Fruit fly (Drosophila melanogaster) whole organism, embryonic: ENCODE results near the gene CG31525.

Experiments
- CG10267 ChIP-seq: fragments of 200-800 bp; sonication (Bioruptor generic); optimal IDR thresholded peaks from 2 replicates; lab custom pipeline; 2018; ENCODE audit warnings: missing biosample characterization, mild to moderate bottlenecking, missing genetic modification characterization, moderate library complexity
- CG12104 ChIP-seq: fragments of 200-800 bp; sonication (Bioruptor generic); optimal IDR thresholded peaks from 3 replicates; lab custom pipeline; 2016; ENCODE audit warnings: missing biosample characterization, missing genetic modification characterization
- CG12769 ChIP-seq: fragments of 200-800 bp; sonication (Bioruptor generic); optimal IDR thresholded peaks from 2 replicates; lab custom pipeline; 2019; ENCODE audit warnings: missing biosample characterization, mild to moderate bottlenecking, missing genetic modification characterization, moderate library complexity
- CG14014 ChIP-seq: fragments of 200-800 bp; sonication (Bioruptor generic); IDR thresholded peaks from 2 replicates; pipeline ENCODE4 v1.3.6; 2022; ENCODE audit warnings: missing biosample characterization, missing genetic modification characterization
- CG14050 ChIP-seq: fragments of 200-800 bp; sonication (Bioruptor generic); IDR thresholded peaks from 3 replicates; pipeline ENCODE4 v1.3.6; 2022; ENCODE audit warnings: missing biosample characterization, missing genetic modification characterization
- CG15269 ChIP-seq: fragments of 200-800 bp; sonication (Bioruptor generic); optimal IDR thresholded peaks from 2 replicates; lab custom pipeline; 2018; ENCODE audit warnings: missing biosample characterization, mild to moderate bottlenecking, missing genetic modification characterization, moderate library complexity
- CG15514 ChIP-seq: fragments of 200-800 bp; sonication (Bioruptor generic); optimal IDR thresholded peaks from 3 replicates; lab custom pipeline; 2017; ENCODE audit warnings: missing biosample characterization, missing genetic modification characterization, mild to moderate bottlenecking, moderate library complexity, missing genetic modification reagents
- CG16813 ChIP-seq: fragments of 200-800 bp; sonication (Bioruptor generic); IDR thresholded peaks from 3 replicates; pipeline ENCODE4 v1.3.6; 2022; ENCODE audit warnings: missing biosample characterization, missing genetic modification characterization; ENCODE audit not compliant: partially characterized antibody
- CG17361 ChIP-seq: fragments of 200-800 bp; sonication (Bioruptor generic); IDR thresholded peaks from 3 replicates; pipeline ENCODE4 v1.3.6; 2022; ENCODE audit warnings: missing biosample characterization, missing genetic modification characterization
- CG2129 ChIP-seq: fragments of 200-800 bp; sonication (Bioruptor generic); IDR thresholded peaks from 2 replicates; pipeline ENCODE4 v1.3.6; 2022; ENCODE audit warnings: missing biosample characterization, missing genetic modification characterization; ENCODE audit not compliant: partially characterized antibody
- CG32767 ChIP-seq: fragments of 200-800 bp; sonication (Bioruptor generic); IDR thresholded peaks from 2 replicates; pipeline ENCODE4 v1.3.6; 2022; ENCODE audit warnings: missing biosample characterization, missing genetic modification characterization
- CG34422 ChIP-seq: fragments of 200-800 bp; sonication (Bioruptor generic); IDR thresholded peaks from 3 replicates; pipeline ENCODE4 v1.3.6; 2022; ENCODE audit warnings: missing biosample characterization, missing genetic modification characterization
- CG3838 ChIP-seq: fragments of 200-800 bp; sonication (Bioruptor generic); optimal IDR thresholded peaks from 3 replicates; lab custom pipeline; 2016; ENCODE audit warnings: missing biosample characterization, missing genetic modification characterization
- CG3847 ChIP-seq: fragments of 200-800 bp; sonication (Bioruptor generic); IDR thresholded peaks from 2 replicates; pipeline ENCODE4 v1.3.6; 2022; ENCODE audit warnings: missing biosample characterization, missing genetic modification characterization
- CG6654 ChIP-seq: fragments of 200-800 bp; sonication (Bioruptor generic); optimal IDR thresholded peaks from 2 replicates; lab custom pipeline; 2017; ENCODE audit warnings: missing biosample characterization, mild to moderate bottlenecking, missing genetic modification characterization
- CG6791 ChIP-seq: fragments of 200-800 bp; sonication (Bioruptor generic); IDR thresholded peaks from 3 replicates; pipeline ENCODE4 v1.3.6; 2022; ENCODE audit warnings: missing biosample characterization, missing genetic modification characterization; ENCODE audit not compliant: partially characterized antibody
- CG7963 ChIP-seq: fragments of 200-800 bp; sonication (Bioruptor generic); IDR thresholded peaks from 3 replicates; pipeline ENCODE4 v1.3.6; 2022; ENCODE audit warnings: missing biosample characterization, missing genetic modification characterization; ENCODE audit not compliant: partially characterized antibody
- CG8290 ChIP-seq, 3 experiments: fragments of 200-800 bp; sonication (Bioruptor generic); optimal IDR thresholded peaks; 2 replicates each; lab custom pipeline; 2016 to 2019; ENCODE audit warnings: missing biosample characterization in 3 of 3, missing genetic modification characterization in 3 of 3, mild to moderate bottlenecking in 2 of 3, moderate library complexity in 1 of 3
- CG9609 ChIP-seq: fragments of 200-800 bp; sonication (Bioruptor generic); optimal IDR thresholded peaks from 3 replicates; lab custom pipeline; 2016; ENCODE audit warnings: missing biosample characterization, missing genetic modification characterization
- Chrac-16 ChIP-seq: fragments of 200-800 bp; sonication (Bioruptor generic); optimal IDR thresholded peaks from 3 replicates; lab custom pipeline; 2016; ENCODE audit warnings: missing biosample characterization, missing genetic modification characterization
- Deaf1 ChIP-seq: fragments of 200-800 bp; optimal IDR thresholded peaks from 3 replicates; lab custom pipeline; 2019; ENCODE audit warnings: missing biosample characterization, mild to moderate bottlenecking, missing genetic modification characterization, moderate library complexity
- Doc3 ChIP-seq: fragments of 200-800 bp; sonication (Bioruptor generic); IDR thresholded peaks from 3 replicates; pipeline ENCODE4 v1.3.6; 2022; ENCODE audit warnings: missing biosample characterization, missing genetic modification characterization; ENCODE audit not compliant: partially characterized antibody
- H2.0 ChIP-seq: fragments of 200-800 bp; sonication (Bioruptor generic); IDR thresholded peaks from 2 replicates; pipeline ENCODE4 v1.3.6; 2022; ENCODE audit warnings: missing biosample characterization, missing genetic modification characterization
- Hand ChIP-seq: fragments of 200-800 bp; sonication (Bioruptor generic); optimal IDR thresholded peaks from 2 replicates; lab custom pipeline; 2017; ENCODE audit warnings: mild to moderate bottlenecking, missing biosample characterization, missing genetic modification reagents, missing genetic modification characterization
- Hsf ChIP-seq: fragments of 200-800 bp; sonication (Bioruptor generic); optimal IDR thresholded peaks from 3 replicates; lab custom pipeline; 2016; ENCODE audit warnings: missing biosample characterization, missing genetic modification characterization
- Med ChIP-seq: fragments of 200-800 bp; sonication (Bioruptor generic); peaks from one replicate; lab custom pipeline; 2016; ENCODE audit warnings: missing biosample characterization, missing genetic modification characterization, mild to moderate bottlenecking, inconsistent platforms, moderate library complexity
- Myb ChIP-seq: fragments of 200-800 bp; sonication (Bioruptor generic); optimal IDR thresholded peaks from 2 replicates; lab custom pipeline; 2016; ENCODE audit warnings: missing biosample characterization, missing genetic modification characterization
- NFAT ChIP-seq: fragments of 200-800 bp; sonication (Bioruptor generic); IDR thresholded peaks from 2 replicates; pipeline ENCODE4 v1.3.6; 2022; ENCODE audit warnings: missing biosample characterization, missing genetic modification characterization
- Sin3A ChIP-seq: fragments of >200 bp; optimal IDR thresholded peaks from 2 replicates; lab custom pipeline; 2018
- Trl ChIP-seq, 3 experiments: fragments of >200 bp in 2 of 3; fragments of 200-800 bp in 1 of 3; sonication (Bioruptor generic) in 1 of 3; optimal IDR thresholded peaks; 2 replicates in 1 of 3; 3 replicates in 2 of 3; lab custom pipeline; 2016 to 2017; ENCODE audit warnings: missing biosample characterization in 1 of 3, missing genetic modification characterization in 1 of 3
- amos ChIP-seq: fragments of 200-800 bp; sonication (Bioruptor generic); IDR thresholded peaks from 2 replicates; pipeline ENCODE4 v1.3.6; 2022; ENCODE audit warnings: missing biosample characterization, missing genetic modification characterization; ENCODE audit not compliant: partially characterized antibody
- bbx ChIP-seq: fragments of 200-800 bp; sonication (Bioruptor generic); IDR thresholded peaks from 2 replicates; pipeline ENCODE4 v1.3.6; 2022; ENCODE audit warnings: missing biosample characterization, missing genetic modification characterization; ENCODE audit not compliant: partially characterized antibody
- cas ChIP-seq: fragments of 200-800 bp; sonication (Bioruptor generic); IDR thresholded peaks from 2 replicates; pipeline ENCODE4 v1.3.6; 2022; ENCODE audit warnings: missing biosample characterization, missing genetic modification characterization
- cg ChIP-seq: fragments of 200-800 bp; sonication (Bioruptor generic); optimal IDR thresholded peaks from 3 replicates; lab custom pipeline; 2019; ENCODE audit warnings: missing biosample characterization, mild to moderate bottlenecking, missing genetic modification characterization, moderate library complexity
- ci ChIP-seq: fragments of 200-800 bp; sonication (Bioruptor generic); IDR thresholded peaks from 3 replicates; pipeline ENCODE4 v1.3.6; 2022; ENCODE audit warnings: missing biosample characterization, missing genetic modification characterization
- danr ChIP-seq: fragments of 200-800 bp; sonication (Bioruptor generic); IDR thresholded peaks from 2 replicates; pipeline ENCODE4 v1.3.6; 2022; ENCODE audit warnings: missing biosample characterization, missing genetic modification characterization
- ewg ChIP-seq: fragments of 200-800 bp; sonication (Bioruptor generic); optimal IDR thresholded peaks from 3 replicates; lab custom pipeline; 2017; ENCODE audit warnings: mild to moderate bottlenecking, missing biosample characterization, missing genetic modification reagents, missing genetic modification characterization
- hkb ChIP-seq, 2 experiments: fragments of 200-800 bp in 1 of 2; fragments of >200 bp in 1 of 2; sonication (Bioruptor generic) in 1 of 2; IDR thresholded peaks in 1 of 2; optimal IDR thresholded peaks in 1 of 2; 2 replicates each; pipeline versions ENCODE4 v1.3.6 to Lab custom; 2017 to 2022; ENCODE audit warnings: missing biosample characterization in 1 of 2, missing genetic modification characterization in 1 of 2
- mld ChIP-seq: fragments of 200-800 bp; sonication (Bioruptor generic); IDR thresholded peaks from 3 replicates; pipeline ENCODE4 v1.3.6; 2022; ENCODE audit warnings: missing biosample characterization, missing genetic modification characterization; ENCODE audit not compliant: partially characterized antibody
- odd ChIP-seq: fragments of 200-800 bp; sonication (Bioruptor generic); optimal IDR thresholded peaks from 2 replicates; lab custom pipeline; 2017; ENCODE audit warnings: missing biosample characterization, mild to moderate bottlenecking, missing genetic modification characterization
- phol ChIP-seq: fragments of 200-800 bp; sonication (Bioruptor generic); optimal IDR thresholded peaks from 3 replicates; lab custom pipeline; 2018; ENCODE audit warnings: missing biosample characterization, mild to moderate bottlenecking, missing genetic modification characterization, moderate library complexity
- pzg ChIP-seq: fragments of 200-800 bp; sonication (Bioruptor generic); optimal IDR thresholded peaks from 3 replicates; lab custom pipeline; 2018; ENCODE audit warnings: missing biosample characterization, mild to moderate bottlenecking, missing genetic modification characterization, moderate library complexity
- salm ChIP-seq: fragments of 200-800 bp; sonication (Bioruptor generic); optimal IDR thresholded peaks from 2 replicates; lab custom pipeline; 2018; ENCODE audit warnings: missing biosample characterization, mild to moderate bottlenecking, missing genetic modification characterization
- sna ChIP-seq: fragments of 200-800 bp; sonication (Bioruptor generic); IDR thresholded peaks from 2 replicates; pipeline ENCODE4 v1.3.6; 2022; ENCODE audit warnings: missing biosample characterization, missing genetic modification characterization; ENCODE audit not compliant: partially characterized antibody
- tin ChIP-seq: fragments of 200-800 bp; sonication (Bioruptor generic); optimal IDR thresholded peaks from 3 replicates; lab custom pipeline; 2016; ENCODE audit warnings: missing biosample characterization, missing genetic modification characterization
- toy ChIP-seq: fragments of 200-800 bp; sonication (Bioruptor generic); IDR thresholded peaks from 2 replicates; pipeline ENCODE4 v1.3.6; 2022; ENCODE audit warnings: missing biosample characterization, missing genetic modification characterization
- twi ChIP-seq: fragments of 200-800 bp; optimal IDR thresholded peaks from 2 replicates; lab custom pipeline; 2019; ENCODE audit warnings: missing biosample characterization, mild to moderate bottlenecking, missing genetic modification characterization, moderate library complexity
- vvl ChIP-seq: fragments of 200-800 bp; sonication (Bioruptor generic); IDR thresholded peaks from 2 replicates; pipeline ENCODE4 v1.3.6; 2022; ENCODE audit warnings: missing biosample characterization, missing genetic modification characterization

CG31525 gene

DNA sequence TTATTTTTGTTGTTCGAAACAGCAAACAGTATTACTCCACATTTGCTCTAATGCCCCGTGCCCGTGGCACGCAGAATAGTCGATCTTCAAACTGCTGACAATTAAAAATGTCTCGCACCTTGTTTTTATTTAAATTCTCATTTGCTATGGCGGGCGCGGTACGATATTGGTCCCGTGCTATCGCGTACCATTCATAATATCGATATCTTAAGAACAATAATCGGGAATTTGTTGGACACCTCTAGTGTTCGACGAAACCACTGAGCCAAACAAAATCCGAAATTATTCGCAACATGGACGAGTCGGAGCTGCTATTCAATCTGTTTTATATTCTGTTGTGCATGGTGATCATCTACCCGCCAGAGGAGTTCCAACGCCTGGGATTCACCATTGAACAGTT is 36.7 kb upstream of the CG31525 start, which contains the start of gene CG14646 (continued):
- TF ChIP-seq Hsf (GFP tag; lab: Kevin White, UChicago) (no peak), CG7963 (GFP tag; lab: Robert Waterston, UW) (peak; percentile 66), CG17361 (GFP tag; lab: Robert Waterston, UW) (no peak), CG10267 (tag; lab: Kevin White, UChicago) (peak; percentile 20), amos (GFP tag; lab: Robert Waterston, UW) (peak; percentile 92), Doc3 (GFP tag; lab: Robert Waterston, UW) (peak; percentile 87), CG6791 (GFP tag; lab: Robert Waterston, UW) (peak; percentile 92), bbx (GFP tag; lab: Robert Waterston, UW) (peak; percentile 92), CG15269 (tag; lab: Kevin White, UChicago) (no peak), salm (tag; lab: Kevin White, UChicago) (no peak), mld (GFP tag; lab: Robert Waterston, UW) (peak; percentile 85; the same call in 2 of the 3 replicates), CG6654 (GFP tag; lab: Kevin White, UChicago) (no peak), CG2129 (GFP tag; lab: Robert Waterston, UW) (peak; percentile 72), CG16813 (GFP tag; lab: Robert Waterston, UW) (peak; percentile 86), CG32767 (GFP tag; lab: Robert Waterston, UW) (no peak), pzg (GFP tag; lab: Kevin White, UChicago) (peak; percentile 69)

DNA sequence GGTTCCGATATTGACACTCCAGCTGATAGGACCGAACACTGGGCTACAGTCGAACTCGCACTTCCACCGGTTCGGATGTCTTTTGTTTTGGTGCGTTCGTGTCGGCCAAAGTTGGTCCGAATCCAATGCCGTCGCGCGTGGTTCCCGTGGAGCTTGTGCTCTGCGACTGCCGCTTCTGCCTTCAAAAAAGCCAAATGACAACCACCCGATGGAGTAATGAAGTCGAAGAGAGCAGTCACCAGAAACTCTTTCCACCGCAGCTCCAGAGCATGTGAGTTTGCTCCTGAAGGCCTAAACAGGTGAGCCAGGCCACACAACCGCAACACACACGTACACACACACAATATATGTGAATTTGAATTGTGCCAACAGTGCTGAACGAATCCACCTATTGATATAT is 32.7 kb upstream of the CG31525 start, which contains the start of gene CG34112:
Gene CG34112, minus strand, starts transcription at position 143 of the 400 bp plus-strand sequence.
- TF ChIP-seq NFAT (GFP tag; lab: Robert Waterston, UW): peak; percentile 17; the same call in 1 of the 2 replicates
- TF ChIP-seq CG3838 (GFP tag; lab: Kevin White, UChicago): no peak
- TF ChIP-seq cas (GFP tag; lab: Robert Waterston, UW): no peak
- TF ChIP-seq CG3847 (GFP tag; lab: Robert Waterston, UW): no peak
- no peak for TF ChIP-seq Myb (GFP tag; lab: Kevin White, UChicago)
- TF ChIP-seq phol (tag; lab: Kevin White, UChicago): no peak
- TF ChIP-seq tin: no peak
- no peak for TF ChIP-seq CG8290 (GFP tag; optimal IDR thresholded peaks at IDR 0.05; lab: Kevin White, UChicago)
- peak in 1 of 2 experiments; percentile 33 for TF ChIP-seq CG8290 (tag; optimal IDR thresholded peaks at IDR 0.05; lab: Kevin White, UChicago)
- TF ChIP-seq hkb (optimal IDR thresholded peaks at IDR 0.05; lab: Kevin White, UChicago): no peak
- 0 out of 2 replicates have a peak, but pooled peaks have one; percentile 13 for TF ChIP-seq hkb (GFP tag; IDR thresholded peaks at IDR 0.05; lab: Robert Waterston, UW)
- no peak for TF ChIP-seq CG14014
- no peak for TF ChIP-seq Chrac-16
- TF ChIP-seq danr (GFP tag; lab: Robert Waterston, UW): no peak
- TF ChIP-seq CG14050 (GFP tag; lab: Robert Waterston, UW): no peak
- peak; percentile 24 for TF ChIP-seq CG15514
- peak; percentile 88 for TF ChIP-seq CG12769
- no peak for TF ChIP-seq CG12104 (GFP tag; lab: Kevin White, UChicago)
- peak; percentile 57 for TF ChIP-seq Med (GFP tag; lab: Kevin White, UChicago)
- no peak for TF ChIP-seq odd (GFP tag; lab: Kevin White, UChicago)
- peak; percentile 78 for TF ChIP-seq Deaf1
- no peak for TF ChIP-seq ewg (GFP tag; lab: Kevin White, UChicago)
- TF ChIP-seq ci (GFP tag; lab: Robert Waterston, UW): 0 out of 3 replicates have a peak, but pooled peaks have one; percentile 34
- TF ChIP-seq CG9609: no peak
- TF ChIP-seq toy (GFP tag; lab: Robert Waterston, UW): no peak
- no peak for TF ChIP-seq twi (tag; lab: Kevin White, UChicago)
- TF ChIP-seq CG34422: no peak
- no peak for TF ChIP-seq Hand (GFP tag; lab: Kevin White, UChicago)
- TF ChIP-seq vvl (GFP tag; lab: Robert Waterston, UW): 0 out of 2 replicates have a peak, but pooled peaks have one; percentile 28
- peak; percentile 32 for TF ChIP-seq cg (GFP tag; lab: Kevin White, UChicago)
- TF ChIP-seq Trl (optimal IDR thresholded peaks at IDR 0.05; lab: Kevin White, UChicago): peak in 1 of 2 experiments; percentile 6
- no peak for TF ChIP-seq Trl (GFP tag; optimal IDR thresholded peaks at IDR 0.05; lab: Kevin White, UChicago)
- no peak for TF ChIP-seq H2.0
- no peak for TF ChIP-seq sna (GFP tag; lab: Robert Waterston, UW)
- no peak for TF ChIP-seq Sin3A (lab: Kevin White, UChicago)
